Worm (Caenorhabditis elegans) whole organism, L4/young adult: Measurements from ENCODE around the gene W08E12.9.
"Not testable (repeated sequence)": the region's sequence is repeated elsewhere in the genome, so short reads cannot be mapped to it uniquely, and the experiment has no call there.

Source experiments
- W03F9.2 ChIP-seq: fragments of 150-350 bp; optimal IDR thresholded peaks from 2 replicates; lab custom pipeline; 2014; ENCODE audit warnings: missing biosample characterization, missing genetic modification characterization
- dao-5 ChIP-seq: sonication (generic microtip); optimal IDR thresholded peaks from 2 replicates; lab custom pipeline; 2016; ENCODE audit warnings: missing genotype, missing genetic modification characterization, moderate library complexity, missing compliant biosample characterization
- him-1 ChIP-seq: sonication (generic microtip); optimal IDR thresholded peaks from 2 replicates; lab custom pipeline; 2016; ENCODE audit warnings: missing genotype, missing genetic modification reagents, missing genetic modification characterization, missing compliant biosample characterization

DNA sequence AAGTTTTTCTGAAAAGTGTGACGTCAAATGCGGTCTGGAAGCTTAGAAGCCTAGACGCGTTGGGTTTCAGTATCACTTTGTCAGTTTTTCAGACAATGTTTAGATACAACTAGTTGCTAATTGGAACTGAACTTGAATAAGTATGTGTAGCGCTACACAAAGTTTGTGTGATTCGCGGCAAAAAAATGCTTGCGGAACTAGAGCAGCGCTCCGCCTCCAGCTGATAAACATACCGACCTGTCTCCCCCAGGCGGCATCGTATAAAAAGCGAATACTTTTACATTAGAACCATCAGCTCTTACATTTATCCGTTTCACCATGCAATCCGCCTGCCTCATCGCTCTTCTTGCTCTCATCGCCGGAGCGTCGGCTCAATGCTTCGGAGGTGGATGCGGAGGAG, 3.7 kb downstream of the W08E12.9 start, which contains the start of gene idpp-12:
- not testable (repeated sequence) for TF ChIP-seq dao-5 (tag; lab: Kevin White, UChicago); him-1; W03F9.2 (tag; lab: Kevin White, UChicago)
